Fruit fly (Drosophila melanogaster) whole organism, prepupa: ENCODE measurements around the gene for.
A peak's percentile ranks its signal among the peaks of the same experiment; 100 is the strongest.

ENCODE experiments used
- Blimp-1 ChIP-seq: fragments of 200-800 bp; sonication (Bioruptor generic); optimal IDR thresholded peaks from 3 replicates; lab custom pipeline; 2017; ENCODE audit warnings: missing biosample characterization, missing genetic modification characterization, mild to moderate bottlenecking, moderate library complexity, missing genetic modification reagents
- CG10631 ChIP-seq: fragments of 200-800 bp; sonication (Bioruptor generic); optimal IDR thresholded peaks from 2 replicates; lab custom pipeline; 2016; ENCODE audit warnings: missing biosample characterization, missing genetic modification characterization
- CG10669 ChIP-seq: fragments of 200-800 bp; sonication (Bioruptor generic); optimal IDR thresholded peaks from 3 replicates; lab custom pipeline; 2018; ENCODE audit warnings: missing biosample characterization, mild to moderate bottlenecking, missing genetic modification characterization, moderate library complexity
- CG11294 ChIP-seq: fragments of 200-800 bp; sonication (Bioruptor generic); IDR thresholded peaks from 2 replicates; pipeline ENCODE4 v1.3.6; 2022; ENCODE audit warnings: missing biosample characterization, missing genetic modification characterization
- CG15336 ChIP-seq: fragments of 200-800 bp; sonication (Bioruptor generic); IDR thresholded peaks from 2 replicates; pipeline ENCODE4 v1.3.6; 2022; ENCODE audit warnings: missing biosample characterization, missing genetic modification characterization
- CG1621 ChIP-seq: fragments of 200-800 bp; sonication (Bioruptor generic); optimal IDR thresholded peaks from 3 replicates; lab custom pipeline; 2018; ENCODE audit warnings: missing biosample characterization, mild to moderate bottlenecking, missing genetic modification characterization
- CG16779 ChIP-seq: fragments of 200-800 bp; sonication (Bioruptor generic); optimal IDR thresholded peaks from 3 replicates; lab custom pipeline; 2017; ENCODE audit warnings: missing biosample characterization, mild to moderate bottlenecking, missing genetic modification characterization
- CG32006 ChIP-seq: fragments of 200-800 bp; sonication (Bioruptor generic); optimal IDR thresholded peaks from 3 replicates; lab custom pipeline; 2017; ENCODE audit warnings: missing biosample characterization, mild to moderate bottlenecking, missing genetic modification characterization
- CG34406 ChIP-seq: fragments of 200-800 bp; sonication (Bioruptor generic); optimal IDR thresholded peaks from 3 replicates; lab custom pipeline; 2016; ENCODE audit warnings: missing biosample characterization, missing genetic modification characterization
- CG3919 ChIP-seq: fragments of 200-800 bp; sonication (Bioruptor generic); optimal IDR thresholded peaks from 3 replicates; lab custom pipeline; 2016; ENCODE audit warnings: missing biosample characterization, missing genetic modification characterization
- CG4318 ChIP-seq: fragments of 200-800 bp; sonication (Bioruptor generic); optimal IDR thresholded peaks from 3 replicates; lab custom pipeline; 2017; ENCODE audit warnings: missing biosample characterization, mild to moderate bottlenecking, missing genetic modification characterization
- CG6163 ChIP-seq: fragments of 200-800 bp; sonication (Bioruptor generic); IDR thresholded peaks from 3 replicates; pipeline ENCODE4 v1.3.6; 2022; ENCODE audit warnings: missing biosample characterization, missing genetic modification characterization
- CG6276 ChIP-seq: fragments of 200-800 bp; sonication (Bioruptor generic); optimal IDR thresholded peaks from 2 replicates; lab custom pipeline; 2017; ENCODE audit warnings: missing biosample characterization, mild to moderate bottlenecking, missing genetic modification characterization
- CG6792 ChIP-seq: fragments of 200-800 bp; sonication (Bioruptor generic); optimal IDR thresholded peaks from 3 replicates; lab custom pipeline; 2016; ENCODE audit warnings: missing biosample characterization, missing genetic modification characterization
- CG6808 ChIP-seq: fragments of 200-800 bp; sonication (Bioruptor generic); optimal IDR thresholded peaks from 3 replicates; lab custom pipeline; 2017; ENCODE audit warnings: missing biosample characterization, missing genetic modification characterization, mild to moderate bottlenecking, moderate library complexity, missing genetic modification reagents
- CG7368 ChIP-seq: fragments of 200-800 bp; sonication (Bioruptor generic); optimal IDR thresholded peaks from 3 replicates; lab custom pipeline; 2016; ENCODE audit warnings: missing biosample characterization, missing genetic modification characterization
- CG8119 ChIP-seq: fragments of 200-800 bp; sonication (Bioruptor generic); IDR thresholded peaks from 3 replicates; pipeline ENCODE4 v1.3.6; 2022; ENCODE audit warnings: missing biosample characterization, missing genetic modification characterization
- CG8319 ChIP-seq: fragments of 200-800 bp; sonication (Bioruptor generic); optimal IDR thresholded peaks from 3 replicates; lab custom pipeline; 2016; ENCODE audit warnings: missing biosample characterization, missing genetic modification characterization
- CG8632 ChIP-seq: fragments of 200-800 bp; sonication (Bioruptor generic); optimal IDR thresholded peaks from 3 replicates; lab custom pipeline; 2016; ENCODE audit warnings: missing biosample characterization, missing genetic modification characterization
- CG9139 ChIP-seq: fragments of 200-800 bp; sonication (Bioruptor generic); optimal IDR thresholded peaks from 3 replicates; lab custom pipeline; 2017; ENCODE audit warnings: missing biosample characterization, mild to moderate bottlenecking, missing genetic modification characterization
- Eip75B ChIP-seq: fragments of 200-800 bp; sonication (Bioruptor generic); optimal IDR thresholded peaks from 3 replicates; lab custom pipeline; 2016; ENCODE audit warnings: missing biosample characterization, missing genetic modification characterization
- Eip78C ChIP-seq: fragments of 200-800 bp; sonication (Bioruptor generic); peaks from one replicate; lab custom pipeline; 2016; ENCODE audit warnings: missing biosample characterization, missing genetic modification characterization
- Eip93F ChIP-seq: fragments of 200-800 bp; sonication (Bioruptor generic); optimal IDR thresholded peaks from 2 replicates; lab custom pipeline; 2016; ENCODE audit warnings: missing biosample characterization, mild to moderate bottlenecking, missing genetic modification characterization
- Ets21C ChIP-seq: fragments of 200-800 bp; sonication (Bioruptor generic); optimal IDR thresholded peaks from 3 replicates; lab custom pipeline; 2016; ENCODE audit warnings: missing biosample characterization, missing genetic modification characterization
- Ets96B ChIP-seq: fragments of 200-800 bp; optimal IDR thresholded peaks from 2 replicates; lab custom pipeline; 2019; ENCODE audit warnings: missing biosample characterization, mild to moderate bottlenecking, missing genetic modification characterization, moderate library complexity
- Gug ChIP-seq: fragments of 200-800 bp; sonication (Bioruptor generic); IDR thresholded peaks from 2 replicates; pipeline ENCODE4 v1.3.6; 2022; ENCODE audit warnings: missing biosample characterization, missing genetic modification characterization
- Hr39 ChIP-seq: fragments of 200-800 bp; sonication (Bioruptor generic); optimal IDR thresholded peaks from 2 replicates; lab custom pipeline; 2016; ENCODE audit warnings: missing biosample characterization, missing genetic modification characterization
- Hr4 ChIP-seq: fragments of 200-800 bp; sonication (Bioruptor generic); optimal IDR thresholded peaks from 3 replicates; lab custom pipeline; 2016; ENCODE audit warnings: missing biosample characterization, missing genetic modification characterization
- Lpt ChIP-seq: fragments of 200-800 bp; sonication (Bioruptor generic); optimal IDR thresholded peaks from 3 replicates; lab custom pipeline; 2016; ENCODE audit warnings: missing biosample characterization, missing genetic modification characterization
- Met ChIP-seq: fragments of 200-800 bp; sonication (Bioruptor generic); optimal IDR thresholded peaks from 3 replicates; lab custom pipeline; 2016; ENCODE audit warnings: missing biosample characterization, missing genetic modification characterization
- OdsH ChIP-seq: fragments of 200-800 bp; sonication (Bioruptor generic); optimal IDR thresholded peaks from 3 replicates; lab custom pipeline; 2016; ENCODE audit warnings: missing biosample characterization, missing genetic modification characterization
- Smox ChIP-seq: fragments of 200-800 bp; sonication (Bioruptor generic); optimal IDR thresholded peaks from 3 replicates; lab custom pipeline; 2016; ENCODE audit warnings: missing biosample characterization, missing genetic modification characterization
- Sox14 ChIP-seq: fragments of 200-800 bp; sonication (Bioruptor generic); optimal IDR thresholded peaks from 3 replicates; lab custom pipeline; 2016; ENCODE audit warnings: missing biosample characterization, missing genetic modification characterization
- achi ChIP-seq: fragments of 200-800 bp; sonication (Bioruptor generic); optimal IDR thresholded peaks from 3 replicates; lab custom pipeline; 2016; ENCODE audit warnings: missing biosample characterization, missing genetic modification characterization
- acj6 ChIP-seq: fragments of 200-800 bp; sonication (Bioruptor generic); optimal IDR thresholded peaks from 3 replicates; lab custom pipeline; 2016; ENCODE audit warnings: missing biosample characterization, missing genetic modification characterization
- cyc ChIP-seq: fragments of 200-800 bp; sonication (Bioruptor generic); optimal IDR thresholded peaks from 3 replicates; lab custom pipeline; 2016; ENCODE audit warnings: missing biosample characterization, missing genetic modification characterization
- dac ChIP-seq: fragments of 200-800 bp; sonication (Bioruptor generic); optimal IDR thresholded peaks from 2 replicates; lab custom pipeline; 2017; ENCODE audit warnings: missing biosample characterization, mild to moderate bottlenecking, missing genetic modification characterization
- dsx ChIP-seq: fragments of 200-800 bp; optimal IDR thresholded peaks from 3 replicates; lab custom pipeline; 2019; ENCODE audit warnings: missing biosample characterization, mild to moderate bottlenecking, missing genetic modification characterization, moderate library complexity; ENCODE audit not compliant: poor library complexity, severe bottlenecking
- eg ChIP-seq: fragments of 200-800 bp; sonication (Bioruptor generic); IDR thresholded peaks from 3 replicates; pipeline ENCODE4 v1.3.6; 2022; ENCODE audit warnings: missing biosample characterization, missing genetic modification characterization
- esn ChIP-seq: fragments of 200-800 bp; sonication (Bioruptor generic); optimal IDR thresholded peaks from 2 replicates; lab custom pipeline; 2016; ENCODE audit warnings: missing biosample characterization, mild to moderate bottlenecking, missing genetic modification characterization, moderate library complexity
- fd59A ChIP-seq: fragments of 200-800 bp; sonication (Bioruptor generic); optimal IDR thresholded peaks from 2 replicates; lab custom pipeline; 2017; ENCODE audit warnings: missing biosample characterization, mild to moderate bottlenecking, missing genetic modification characterization, missing genetic modification reagents
- fd85E ChIP-seq: fragments of 200-800 bp; sonication (Bioruptor generic); optimal IDR thresholded peaks from 3 replicates; lab custom pipeline; 2016; ENCODE audit warnings: missing biosample characterization, missing genetic modification characterization
- fkh ChIP-seq: fragments of 200-800 bp; sonication (Bioruptor generic); optimal IDR thresholded peaks from 3 replicates; lab custom pipeline; 2017; ENCODE audit warnings: missing biosample characterization, mild to moderate bottlenecking, missing genetic modification characterization, moderate library complexity
- lz ChIP-seq: fragments of 200-800 bp; sonication (Bioruptor generic); optimal IDR thresholded peaks from 3 replicates; lab custom pipeline; 2016; ENCODE audit warnings: missing biosample characterization, missing genetic modification characterization
- net ChIP-seq: fragments of 200-800 bp; sonication (Bioruptor generic); optimal IDR thresholded peaks from 3 replicates; lab custom pipeline; 2016; ENCODE audit warnings: missing biosample characterization, missing genetic modification characterization
- pdm3 ChIP-seq: fragments of 200-800 bp; sonication (Bioruptor generic); optimal IDR thresholded peaks from 3 replicates; lab custom pipeline; 2016; ENCODE audit warnings: missing biosample characterization, missing genetic modification characterization
- salr ChIP-seq, 2 experiments: fragments of 200-800 bp; sonication (Bioruptor generic); optimal IDR thresholded peaks; 3 replicates each; lab custom pipeline; 2016 to 2018; ENCODE audit warnings: missing biosample characterization in 2 of 2, missing genetic modification characterization in 2 of 2, mild to moderate bottlenecking in 1 of 2
- spab ChIP-seq: fragments of 200-800 bp; sonication (Bioruptor generic); optimal IDR thresholded peaks from 2 replicates; lab custom pipeline; 2017; ENCODE audit warnings: missing biosample characterization, mild to moderate bottlenecking, missing genetic modification characterization, missing genetic modification reagents
- ss ChIP-seq, 2 experiments: fragments of 200-800 bp; sonication (Bioruptor generic); optimal IDR thresholded peaks; 2 replicates in 1 of 2; 3 replicates in 1 of 2; lab custom pipeline; 2017 to 2018; ENCODE audit warnings: mild to moderate bottlenecking in 2 of 2, missing biosample characterization in 2 of 2, missing genetic modification characterization in 2 of 2, moderate library complexity in 1 of 2
- svp ChIP-seq: fragments of 200-800 bp; sonication (Bioruptor generic); peaks from one replicate; lab custom pipeline; 2016; ENCODE audit warnings: missing biosample characterization, missing genetic modification characterization
- topi ChIP-seq: fragments of 200-800 bp; sonication (Bioruptor generic); optimal IDR thresholded peaks from 3 replicates; lab custom pipeline; 2016; ENCODE audit warnings: missing biosample characterization, missing genetic modification characterization
- vri ChIP-seq: fragments of 200-800 bp; sonication (Bioruptor generic); optimal IDR thresholded peaks from 3 replicates; lab custom pipeline; 2016; ENCODE audit warnings: missing biosample characterization, mild to moderate bottlenecking, missing genetic modification characterization

The for gene

DNA sequence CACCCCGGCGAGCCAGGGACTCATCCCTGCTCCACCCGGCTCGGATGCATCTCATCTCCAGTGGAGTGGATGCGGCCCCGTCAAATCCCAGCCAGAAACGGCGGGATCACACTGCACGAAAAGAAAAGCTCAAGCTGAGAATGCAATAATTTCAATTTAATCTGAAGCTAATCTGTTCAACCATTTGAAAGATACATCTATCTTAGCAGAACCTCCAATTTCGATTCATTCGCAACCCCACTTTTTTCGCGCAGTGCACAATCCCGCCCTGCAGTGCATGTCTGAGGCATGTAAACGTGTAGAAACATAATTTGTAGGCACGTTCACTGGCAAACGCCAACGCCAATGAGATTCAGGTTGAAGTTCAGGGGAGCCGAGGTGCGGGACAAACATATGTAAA, 58.3 kb downstream of the for start:
- TF ChIP-seq Blimp-1 (no peak), CG8119 (GFP tag; lab: Robert Waterston, UW) (peak; percentile 43; the same call in 1 of the 3 replicates), fd85E (GFP tag; lab: Kevin White, UChicago) (no peak), CG16779 (tag; lab: Kevin White, UChicago) (no peak), svp (GFP tag; lab: Kevin White, UChicago) (no peak), Met (GFP tag; lab: Kevin White, UChicago) (peak; percentile 58), Lpt (GFP tag; lab: Kevin White, UChicago) (no peak), Hr4 (GFP tag; lab: Kevin White, UChicago) (peak; percentile 42), CG4318 (peak; percentile 9), CG6163 (GFP tag; lab: Robert Waterston, UW) (peak; percentile 79), salr (GFP tag; optimal IDR thresholded peaks at IDR 0.05; lab: Kevin White, UChicago) (peak in 1 of 2 experiments; percentile 31), CG11294 (GFP tag; lab: Robert Waterston, UW) (no peak), CG6808 (GFP tag; lab: Kevin White, UChicago) (no peak), CG6792 (GFP tag; lab: Kevin White, UChicago) (peak; percentile 30), fkh (GFP tag; lab: Kevin White, UChicago) (no peak), OdsH (peak; percentile 41), Ets21C (GFP tag; lab: Kevin White, UChicago) (peak; percentile 20), Ets96B (tag; lab: Kevin White, UChicago) (peak; percentile 44), achi (peak; percentile 46), CG15336 (GFP tag; lab: Robert Waterston, UW) (peak; percentile 29; the same call in 1 of the 2 replicates), Hr39 (GFP tag; lab: Kevin White, UChicago) (peak; percentile 54), esn (GFP tag; lab: Kevin White, UChicago) (peak; percentile 45), fd59A (peak; percentile 10), CG1621 (tag; lab: Kevin White, UChicago) (peak; percentile 45), CG6276 (no peak), net (GFP tag; lab: Kevin White, UChicago) (peak; percentile 20), acj6 (GFP tag; lab: Kevin White, UChicago) (peak; percentile 43), CG3919 (GFP tag; lab: Kevin White, UChicago) (peak; percentile 69), CG34406 (peak; percentile 3), Smox (GFP tag; lab: Kevin White, UChicago) (peak; percentile 23), Eip93F (GFP tag; lab: Kevin White, UChicago) (no peak), topi (peak; percentile 49), CG9139 (GFP tag; lab: Kevin White, UChicago) (no peak), CG32006 (GFP tag; lab: Kevin White, UChicago) (peak; percentile 44), dac (GFP tag; lab: Kevin White, UChicago) (no peak), lz (peak; percentile 49), pdm3 (GFP tag; lab: Kevin White, UChicago) (peak; percentile 39), Eip75B (GFP tag; lab: Kevin White, UChicago) (peak; percentile 17), cyc (GFP tag; lab: Kevin White, UChicago) (peak; percentile 58), Eip78C (GFP tag; lab: Kevin White, UChicago) (peak; percentile 69), CG8632 (GFP tag; lab: Kevin White, UChicago) (peak; percentile 11), CG10669 (peak; percentile 58), dsx (peak; percentile 5), CG8319 (peak; percentile 25), CG7368 (GFP tag; lab: Kevin White, UChicago) (no peak), vri (GFP tag; lab: Kevin White, UChicago) (no peak), CG10631 (peak; percentile 47), Sox14 (GFP tag; lab: Kevin White, UChicago) (peak; percentile 48), Gug (GFP tag; lab: Robert Waterston, UW) (peak; percentile 32; the same call in 1 of the 2 replicates), ss (GFP tag; optimal IDR thresholded peaks at IDR 0.05; lab: Kevin White, UChicago) (peak; percentile 17 to 27), eg (GFP tag; lab: Robert Waterston, UW) (peak; percentile 58; the same call in 2 of the 3 replicates), spab (GFP tag; lab: Kevin White, UChicago) (peak; percentile 15)
